Worm (Caenorhabditis elegans) whole organism, mixed stage, embryonic: Measurements from ENCODE around the gene R08D7.4.
A peak's percentile ranks its signal among the peaks of the same experiment; 100 is the strongest.

Experiments
- bed-3 ChIP-seq: fragments of 200-800 bp; sonication (Bioruptor generic); optimal IDR thresholded peaks from 3 replicates; lab custom pipeline; 2018; ENCODE audit warnings: mild to moderate bottlenecking, missing genetic modification characterization, moderate library complexity, missing compliant biosample characterization
- blmp-1 ChIP-seq: fragments of 150-350 bp; optimal IDR thresholded peaks from 2 replicates; lab custom pipeline; 2014; ENCODE audit warnings: missing biosample characterization, missing genetic modification characterization
- ceh-39 ChIP-seq: fragments of 150-350 bp; optimal IDR thresholded peaks from 2 replicates; lab custom pipeline; 2014; ENCODE audit warnings: missing biosample characterization, missing genetic modification characterization
- ceh-83 ChIP-seq: fragments of 200-800 bp; sonication (Bioruptor generic); optimal IDR thresholded peaks from 2 replicates; lab custom pipeline; 2018; ENCODE audit warnings: mild to moderate bottlenecking, missing genetic modification characterization, missing compliant biosample characterization
- ces-1 ChIP-seq: fragments of 150-350 bp; optimal IDR thresholded peaks from 2 replicates; lab custom pipeline; 2014; ENCODE audit warnings: missing biosample characterization, missing genetic modification reagents, missing genetic modification characterization
- drap-1 ChIP-seq: fragments of 200-800 bp; sonication (Bioruptor generic); optimal IDR thresholded peaks from 3 replicates; lab custom pipeline; 2018; ENCODE audit warnings: mild to moderate bottlenecking, missing genetic modification characterization, missing compliant biosample characterization
- elt-1 ChIP-seq: sonication (generic microtip); optimal IDR thresholded peaks from 2 replicates; lab custom pipeline; 2017; ENCODE audit warnings: missing genetic modification characterization, mild to moderate bottlenecking, missing compliant biosample characterization, antibody characterized with exemption, moderate library complexity, borderline replicate concordance; ENCODE audit not compliant: insufficient read depth
- elt-3 ChIP-seq: fragments of 150-350 bp; optimal IDR thresholded peaks from 2 replicates; lab custom pipeline; 2014; ENCODE audit warnings: missing biosample characterization, missing genetic modification characterization
- flh-1 ChIP-seq: fragments of 200-800 bp; sonication (Bioruptor generic); optimal IDR thresholded peaks from 2 replicates; lab custom pipeline; 2018; ENCODE audit warnings: mild to moderate bottlenecking, missing genetic modification characterization, moderate library complexity, missing compliant biosample characterization
- ham-2 ChIP-seq: fragments of 200-800 bp; sonication (Bioruptor generic); optimal IDR thresholded peaks from 2 replicates; lab custom pipeline; 2018; ENCODE audit warnings: mild to moderate bottlenecking, missing genetic modification characterization, missing compliant biosample characterization
- hlh-1 ChIP-seq: fragments of 150-350 bp; optimal IDR thresholded peaks from 2 replicates; lab custom pipeline; 2014; ENCODE audit warnings: missing biosample characterization, missing genetic modification reagents, missing genetic modification characterization
- lin-13 ChIP-seq: fragments of 150-350 bp; optimal IDR thresholded peaks from 2 replicates; lab custom pipeline; 2014; ENCODE audit warnings: missing biosample characterization, missing genetic modification characterization
- lin-32 ChIP-seq: fragments of 200-800 bp; sonication (Bioruptor generic); optimal IDR thresholded peaks from 2 replicates; lab custom pipeline; 2018; ENCODE audit warnings: mild to moderate bottlenecking, missing genetic modification characterization, missing compliant biosample characterization
- lsy-2 ChIP-seq: fragments of 150-350 bp; optimal IDR thresholded peaks from 2 replicates; lab custom pipeline; 2014; ENCODE audit warnings: missing biosample characterization, missing genetic modification characterization
- mab-5 ChIP-seq: fragments of 150-350 bp; optimal IDR thresholded peaks from 2 replicates; lab custom pipeline; 2014; ENCODE audit warnings: missing biosample characterization, missing genetic modification characterization
- mep-1 ChIP-seq: fragments of 150-350 bp; optimal IDR thresholded peaks from 2 replicates; lab custom pipeline; 2017; ENCODE audit warnings: missing biosample characterization, missing genetic modification reagents, missing genetic modification characterization, inconsistent platforms
- mls-2 ChIP-seq: sonication (generic microtip); optimal IDR thresholded peaks from 2 replicates; lab custom pipeline; 2016; ENCODE audit warnings: mild to moderate bottlenecking, missing genetic modification characterization, moderate library complexity, missing compliant biosample characterization
- nhr-237 ChIP-seq: fragments of 150-350 bp; optimal IDR thresholded peaks from 2 replicates; lab custom pipeline; 2014; ENCODE audit warnings: missing biosample characterization, missing genetic modification characterization
- nhr-28 ChIP-seq: fragments of 150-350 bp; optimal IDR thresholded peaks from 2 replicates; lab custom pipeline; 2014; ENCODE audit warnings: missing biosample characterization, missing genetic modification characterization
- nhr-76 ChIP-seq: sonication (generic microtip); optimal IDR thresholded peaks from 2 replicates; lab custom pipeline; 2017; ENCODE audit warnings: missing biosample characterization, missing genetic modification characterization
- pha-4 ChIP-seq: fragments of 150-350 bp; optimal IDR thresholded peaks from 2 replicates; lab custom pipeline; 2018; ENCODE audit warnings: missing biosample characterization, missing genetic modification reagents, missing genetic modification characterization
- sem-2 ChIP-seq: fragments of 200-800 bp; sonication (Bioruptor generic); optimal IDR thresholded peaks from 2 replicates; lab custom pipeline; 2018; ENCODE audit warnings: mild to moderate bottlenecking, missing genetic modification characterization, missing compliant biosample characterization
- sptf-1 ChIP-seq: sonication (generic microtip); optimal IDR thresholded peaks from 2 replicates; lab custom pipeline; 2017; ENCODE audit warnings: mild to moderate bottlenecking, missing genetic modification characterization, moderate library complexity, missing compliant biosample characterization
- tbx-8 ChIP-seq: fragments of 200-800 bp; sonication (Bioruptor generic); optimal IDR thresholded peaks from 2 replicates; lab custom pipeline; 2018; ENCODE audit warnings: mild to moderate bottlenecking, missing genetic modification characterization, moderate library complexity, missing compliant biosample characterization
- unc-120 ChIP-seq: sonication (generic microtip); optimal IDR thresholded peaks from 2 replicates; lab custom pipeline; 2017; ENCODE audit warnings: missing genetic modification characterization, missing compliant biosample characterization; ENCODE audit not compliant: poor library complexity, severe bottlenecking
- unc-39 ChIP-seq: fragments of 150-350 bp; optimal IDR thresholded peaks from 2 replicates; lab custom pipeline; 2014; ENCODE audit warnings: missing biosample characterization, missing genetic modification characterization
- unc-62 ChIP-seq: fragments of 150-350 bp; optimal IDR thresholded peaks from 2 replicates; lab custom pipeline; 2014; ENCODE audit warnings: missing biosample characterization, missing genetic modification reagents, missing genetic modification characterization
- zip-8 ChIP-seq: fragments of 150-350 bp; optimal IDR thresholded peaks from 2 replicates; lab custom pipeline; 2014; ENCODE audit warnings: missing biosample characterization, missing genetic modification characterization
- ztf-11 ChIP-seq: fragments of 150-350 bp; optimal IDR thresholded peaks from 2 replicates; lab custom pipeline; 2014; ENCODE audit warnings: missing biosample characterization, missing genetic modification characterization

R08D7.4 gene

ce11 chrIII:8923937-8924336 is 47.8 kb upstream of the R08D7.4 start, which contains the start of gene ZK637.12:
TSS of gene ZK637.12 (plus strand) at chrIII:8924237.
- TF ChIP-seq unc-62 (GFP tag; lab: Kevin White, UChicago) = no peak
- TF ChIP-seq flh-1 (GFP tag; lab: Kevin White, UChicago) = no peak

ce11 chrIII:8925539-8925938 is 46.2 kb upstream of the R08D7.4 start:
- no peak for TF ChIP-seq sptf-1 (tag; lab: Kevin White, UChicago)
- no peak for TF ChIP-seq hlh-1 (tag; lab: Kevin White, UChicago)
- TF ChIP-seq mep-1 = no peak
- no peak for TF ChIP-seq ham-2 (GFP tag; lab: Kevin White, UChicago)
- no peak for TF ChIP-seq ztf-11 (tag; lab: Kevin White, UChicago)
- TF ChIP-seq bed-3 (GFP tag; lab: Kevin White, UChicago) = no peak
- TF ChIP-seq ceh-39 (tag; lab: Kevin White, UChicago) = no peak
- TF ChIP-seq unc-39 (tag; lab: Kevin White, UChicago) = no peak
- TF ChIP-seq sem-2 (GFP tag; lab: Kevin White, UChicago) = no peak
- no peak for TF ChIP-seq lsy-2 (tag; lab: Kevin White, UChicago)
- TF ChIP-seq pha-4 (tag; lab: Kevin White, UChicago) = no peak
- no peak for TF ChIP-seq unc-120 (tag; lab: Kevin White, UChicago)
- no peak for TF ChIP-seq nhr-28 (tag; lab: Kevin White, UChicago)
- no peak for TF ChIP-seq flh-1 (GFP tag; lab: Kevin White, UChicago)
- TF ChIP-seq drap-1 (GFP tag; lab: Kevin White, UChicago) = no peak
- TF ChIP-seq blmp-1 (tag; lab: Kevin White, UChicago) = no peak
- TF ChIP-seq ceh-83 = no peak
- no peak for TF ChIP-seq elt-3 (tag; lab: Kevin White, UChicago)

- TF ChIP-seq mab-5 (tag; lab: Kevin White, UChicago) (peak; percentile 50), drap-1 (GFP tag; lab: Kevin White, UChicago) (no peak)
Measured at ce11 chrIII:8926512-8926911, 45.2 kb upstream of the R08D7.4 start.

ce11 chrIII:8929723-8930122 is 42.0 kb upstream of the R08D7.4 start, which contains the start of gene arrd-15:
TSS of gene arrd-15 (plus strand) at chrIII:8930023.
- TF ChIP-seq mls-2 (tag; lab: Kevin White, UChicago) = no peak
- no peak for TF ChIP-seq nhr-28 (tag; lab: Kevin White, UChicago)
- TF ChIP-seq hlh-1 (tag; lab: Kevin White, UChicago) = no peak
- no peak for TF ChIP-seq mab-5 (tag; lab: Kevin White, UChicago)
- TF ChIP-seq ceh-83 = no peak
- no peak for TF ChIP-seq nhr-76 (tag; lab: Kevin White, UChicago)
- no peak for TF ChIP-seq nhr-237 (tag; lab: Kevin White, UChicago)
- TF ChIP-seq unc-62 (GFP tag; lab: Kevin White, UChicago) = no peak
- no peak for TF ChIP-seq sptf-1 (tag; lab: Kevin White, UChicago)
- no peak for TF ChIP-seq blmp-1 (tag; lab: Kevin White, UChicago)

ce11 chrIII:8933696-8934095 is 38.0 kb upstream of the R08D7.4 start:
- TF ChIP-seq ham-2 (GFP tag; lab: Kevin White, UChicago) = no peak
- no peak for TF ChIP-seq nhr-28 (tag; lab: Kevin White, UChicago)
- no peak for TF ChIP-seq lin-32 (GFP tag; lab: Kevin White, UChicago)
- no peak for TF ChIP-seq nhr-237 (tag; lab: Kevin White, UChicago)
- no peak for TF ChIP-seq mep-1
- TF ChIP-seq unc-62 (GFP tag; lab: Kevin White, UChicago) = no peak
- no peak for TF ChIP-seq mab-5 (tag; lab: Kevin White, UChicago)
- no peak for TF ChIP-seq lin-13 (tag; lab: Kevin White, UChicago)
- no peak for TF ChIP-seq elt-1 (tag; lab: Kevin White, UChicago)
- no peak for TF ChIP-seq nhr-76 (tag; lab: Kevin White, UChicago)
- TF ChIP-seq blmp-1 (tag; lab: Kevin White, UChicago) = no peak
- TF ChIP-seq zip-8 = no peak
- TF ChIP-seq flh-1 (GFP tag; lab: Kevin White, UChicago) = no peak
- TF ChIP-seq ces-1 (GFP tag; lab: Kevin White, UChicago) = no peak

ce11 chrIII:8934378-8934777 is 37.3 kb upstream of the R08D7.4 start:
- TF ChIP-seq tbx-8 (no peak), lsy-2 (tag; lab: Kevin White, UChicago) (no peak)
